Fruit fly (Drosophila melanogaster) whole organism: ENCODE measurements around the gene CG7512.

ENCODE experiments used
- CG8478 ChIP-seq: fragments of >200 bp; optimal IDR thresholded peaks from 2 replicates; lab custom pipeline; 2018; ENCODE audit warnings: inconsistent platforms
- Dll ChIP-seq: fragments of >200 bp; optimal IDR thresholded peaks from 2 replicates; lab custom pipeline; 2017
- pan ChIP-seq: fragments of >200 bp; optimal IDR thresholded peaks from 2 replicates; lab custom pipeline; 2017
- psq ChIP-seq: fragments of >200 bp; optimal IDR thresholded peaks from 2 replicates; lab custom pipeline; 2017
- usp ChIP-seq: fragments of >200 bp; optimal IDR thresholded peaks from 2 replicates; lab custom pipeline; 2017; ENCODE audit warnings: missing biosample characterization, missing genetic modification characterization, mixed read lengths

- TF ChIP-seq CG8478 (lab: Kevin White, UChicago), result no peak
- TF ChIP-seq psq (lab: Kevin White, UChicago), result no peak
- no peak for TF ChIP-seq Dll (lab: Kevin White, UChicago)
- TF ChIP-seq usp (GFP tag; lab: Kevin White, UChicago), result no peak
- no peak for TF ChIP-seq pan
These were observed 4.1 kb upstream of the CG7512 start, which contains the start of the genes Sgs8 and Sgs7 for dm6 chr3L:11509294-11509911.
